Fruit fly (Drosophila melanogaster): ENCODE data around the gene CG5326.

- no peak for TF ChIP-seq CG8159 (tag; optimal IDR thresholded peaks at IDR 0.05)
- TF ChIP-seq D1 (tag; optimal IDR thresholded peaks at IDR 0.05) = no peak
- no peak for TF ChIP-seq EcR (GFP tag; optimal IDR thresholded peaks at IDR 0.05)
- no peak for TF ChIP-seq CG9948 (tag; optimal IDR thresholded peaks at IDR 0.05)
- no peak for TF ChIP-seq CG32121 (GFP tag; IDR thresholded peaks at IDR 0.05)
- TF ChIP-seq Snoo (tag; optimal IDR thresholded peaks at IDR 0.05) = no peak
- no peak for TF ChIP-seq CG17806 (tag; optimal IDR thresholded peaks at IDR 0.05)
- TF ChIP-seq CG15710 (tag; optimal IDR thresholded peaks at IDR 0.05) = no peak
- TF ChIP-seq CG12605 (GFP tag; IDR thresholded peaks at IDR 0.05) = no peak
- TF ChIP-seq Ets98B (GFP tag; IDR thresholded peaks at IDR 0.05) = no peak
- TF ChIP-seq CG34367 (tag; optimal IDR thresholded peaks at IDR 0.05) = no peak
- no peak for TF ChIP-seq CG13204 (GFP tag; optimal IDR thresholded peaks at IDR 0.05)
- no peak for TF ChIP-seq gl (tag; optimal IDR thresholded peaks at IDR 0.05)
- no peak for TF ChIP-seq Pif1A (GFP tag; optimal IDR thresholded peaks at IDR 0.05)
These were observed 7.9 kb downstream of the CG5326 start, which contains the start of gene CG33093 for dm6 chr3R:22531801-22532200.
